Fruit fly (Drosophila melanogaster): ENCODE measurements around the gene mtg.
A peak's percentile ranks its signal among the peaks of the same experiment; 100 is the strongest.

Gene mtg

dm6 chr3R:8233370-8233773, 16.9 kb upstream of the mtg start, which contains the start of gene PolI (continued):
- TF ChIP-seq salm (tag; optimal IDR thresholded peaks at IDR 0.05) (peak; percentile 11), chn (GFP tag; optimal IDR thresholded peaks at IDR 0.05) (peak; percentile 25), CG4328 (GFP tag; optimal IDR thresholded peaks at IDR 0.05) (peak; percentile 6), eve (GFP tag; optimal IDR thresholded peaks at IDR 0.05) (no peak), HmgZ (tag; optimal IDR thresholded peaks at IDR 0.05) (peak; percentile 82), CG1602 (GFP tag; optimal IDR thresholded peaks at IDR 0.05) (no peak), Bteb2 (GFP tag; optimal IDR thresholded peaks at IDR 0.05) (no peak), CG18476 (GFP tag; optimal IDR thresholded peaks at IDR 0.05) (peak; percentile 5), CG17829 (tag; optimal IDR thresholded peaks at IDR 0.05) (peak; percentile 44), D19B (GFP tag; optimal IDR thresholded peaks at IDR 0.05) (no peak), CG14710 (tag; optimal IDR thresholded peaks at IDR 0.05) (peak; percentile 68), CG12942 (GFP tag; optimal IDR thresholded peaks at IDR 0.05) (no peak), Scr (GFP tag; IDR thresholded peaks at IDR 0.05; ENCODE audit: partially characterized antibody) (peak; percentile 49), YL-1 (GFP tag; optimal IDR thresholded peaks at IDR 0.05) (peak; percentile 76), cad (GFP tag; optimal IDR thresholded peaks at IDR 0.05) (no peak), Bgb (GFP tag; IDR thresholded peaks at IDR 0.05; ENCODE audit: partially characterized antibody) (peak; percentile 54; the same call in 1 of the 2 replicates), mirr (GFP tag; optimal IDR thresholded peaks at IDR 0.05) (peak; percentile 22), CG2129 (GFP tag; IDR thresholded peaks at IDR 0.05; ENCODE audit: partially characterized antibody) (no peak), tin (GFP tag; optimal IDR thresholded peaks at IDR 0.05) (peak; percentile 13), so (GFP tag; IDR thresholded peaks at IDR 0.05) (no peak), CoRest (tag; optimal IDR thresholded peaks at IDR 0.05) (peak; percentile 41), CG7839 (tag; optimal IDR thresholded peaks at IDR 0.05) (no peak), NFAT (GFP tag; IDR thresholded peaks at IDR 0.05) (peak; percentile 6; the same call in 1 of the 2 replicates), p53 (GFP tag; optimal IDR thresholded peaks at IDR 0.05) (peak; percentile 25), CrebB (tag; optimal IDR thresholded peaks at IDR 0.05) (no peak), CG9817 (tag; optimal IDR thresholded peaks at IDR 0.05) (no peak), Hr51 (GFP tag; optimal IDR thresholded peaks at IDR 0.05) (peak in 1 of 2 experiments; percentile 10), Six4 (GFP tag; optimal IDR thresholded peaks at IDR 0.05) (no peak), CG31365 (tag; optimal IDR thresholded peaks at IDR 0.05) (peak; percentile 23), phol (tag; optimal IDR thresholded peaks at IDR 0.05) (peak; percentile 58), pzg (GFP tag; optimal IDR thresholded peaks at IDR 0.05) (peak; percentile 93), bsh (GFP tag; optimal IDR thresholded peaks at IDR 0.05) (no peak), trem (tag; optimal IDR thresholded peaks at IDR 0.05) (peak; percentile 85), CG4617 (GFP tag; optimal IDR thresholded peaks at IDR 0.05; ENCODE audit: borderline replicate concordance) (peak; percentile 91), CG12769 (tag; optimal IDR thresholded peaks at IDR 0.05) (peak; percentile 59), CG10267 (tag; optimal IDR thresholded peaks at IDR 0.05) (peak; percentile 65), CG12659 (GFP tag; optimal IDR thresholded peaks at IDR 0.05) (peak; percentile 81), chinmo (GFP tag; IDR thresholded peaks at IDR 0.05; ENCODE audit: partially characterized antibody) (0 out of 4 replicates have a peak, but pooled peaks have one; percentile 57), chm (GFP tag; IDR thresholded peaks at IDR 0.05) (no peak), ato (GFP tag; IDR thresholded peaks at IDR 0.05; ENCODE audit: partially characterized antibody) (peak; percentile 5; the same call in 1 of the 2 replicates), mld (GFP tag; IDR thresholded peaks at IDR 0.05; ENCODE audit: partially characterized antibody) (no peak), Kr (GFP tag; optimal IDR thresholded peaks at IDR 0.05) (no peak), CG2116 (GFP tag; optimal IDR thresholded peaks at IDR 0.05) (peak; percentile 83), grn (GFP tag; optimal IDR thresholded peaks at IDR 0.05) (peak; percentile 28), Myb (GFP tag; optimal IDR thresholded peaks at IDR 0.05) (peak; percentile 99), amos (GFP tag; IDR thresholded peaks at IDR 0.05; ENCODE audit: partially characterized antibody) (peak; percentile 53; the same call in 1 of the 2 replicates), CG1647 (GFP tag; optimal IDR thresholded peaks at IDR 0.05) (peak; percentile 6), en (GFP tag; optimal IDR thresholded peaks at IDR 0.05) (no peak), sug (tag; optimal IDR thresholded peaks at IDR 0.05) (peak; percentile 62)

Measured in whole organism, embryonic.